Worm (Caenorhabditis elegans) whole organism, midembryonic: ENCODE data around the gene nse-4.

Experiments used
- T22C8.4 ChIP-seq: fragments of 200-800 bp; sonication (Bioruptor generic); IDR thresholded peaks from 2 replicates; pipeline ENCODE4 v1.3.6; 2022; ENCODE audit warnings: missing genetic modification characterization, missing compliant biosample characterization
- klf-2 ChIP-seq: fragments of 200-800 bp; sonication (Bioruptor generic); conservative IDR thresholded peaks from 2 replicates; pipeline ENCODE4 v1.3.6; 2022; ENCODE audit warnings: missing genetic modification reagents, missing genetic modification characterization, missing compliant biosample characterization
- med-1 ChIP-seq: sonication (generic microtip); optimal IDR thresholded peaks from 2 replicates; lab custom pipeline; 2017; ENCODE audit warnings: missing genetic modification characterization, mild to moderate bottlenecking, missing compliant biosample characterization, antibody characterized with exemption, missing genetic modification reagents; ENCODE audit not compliant: insufficient read depth
- ref-1 ChIP-seq: fragments of 200-800 bp; sonication (Bioruptor generic); conservative IDR thresholded peaks from 2 replicates; pipeline ENCODE4 v1.3.6; 2022; ENCODE audit warnings: missing genetic modification reagents, missing genetic modification characterization, missing compliant biosample characterization
- ztf-29 ChIP-seq: fragments of 200-800 bp; sonication (Bioruptor generic); IDR thresholded peaks from 2 replicates; pipeline ENCODE4 v1.3.6; 2022; ENCODE audit warnings: missing genetic modification reagents, missing genetic modification characterization, missing compliant biosample characterization

ce11 chrIV:11431448-11431847 lies 49.2 kb upstream of the nse-4 start:
- no peak for TF ChIP-seq ztf-29 (GFP tag; lab: Robert Waterston, UW)
- no peak for TF ChIP-seq med-1 (GFP tag; lab: Kevin White, UChicago)
- TF ChIP-seq T22C8.4 (GFP tag; lab: Robert Waterston, UW) = no peak
- TF ChIP-seq klf-2 (GFP tag; lab: Robert Waterston, UW) = no peak
- no peak for TF ChIP-seq ref-1 (GFP tag; lab: Robert Waterston, UW)
